Worm (Caenorhabditis elegans) whole organism, early embryonic: ENCODE results near the gene C16D9.3.

Source experiments
- B0310.2 ChIP-seq: sonication (generic microtip); optimal IDR thresholded peaks from 2 replicates; lab custom pipeline; 2016; ENCODE audit warnings: mild to moderate bottlenecking, missing genetic modification characterization, missing compliant biosample characterization
- F13C5.2 ChIP-seq: sonication (generic microtip); optimal IDR thresholded peaks from 2 replicates; lab custom pipeline; 2017; ENCODE audit warnings: mild to moderate bottlenecking, missing genetic modification characterization, inconsistent platforms, missing compliant biosample characterization
- ama-1 ChIP-seq: fragments of 150-350 bp; optimal IDR thresholded peaks from 2 replicates; lab custom pipeline; 2014
- ceh-13 ChIP-seq: fragments of 200-800 bp; sonication (Bioruptor generic); optimal IDR thresholded peaks from 2 replicates; lab custom pipeline; 2018; ENCODE audit warnings: mild to moderate bottlenecking, missing genetic modification characterization, missing compliant biosample characterization
- ets-7 ChIP-seq: sonication (generic microtip); optimal IDR thresholded peaks from 2 replicates; lab custom pipeline; 2016; ENCODE audit warnings: missing genotype, missing genetic modification characterization, missing compliant biosample characterization
- flt-1 ChIP-seq: fragments of 200-800 bp; sonication (Bioruptor generic); IDR thresholded peaks from 2 replicates; pipeline ENCODE4 v1.3.6; 2022; ENCODE audit warnings: missing genetic modification characterization, missing compliant biosample characterization
- hmbx-1 ChIP-seq: sonication (generic microtip); optimal IDR thresholded peaks from 2 replicates; lab custom pipeline; 2016; ENCODE audit warnings: mild to moderate bottlenecking, missing genetic modification characterization, missing compliant biosample characterization
- hmg-4 ChIP-seq: fragments of 200-800 bp; sonication (Bioruptor generic); optimal IDR thresholded peaks from 2 replicates; lab custom pipeline; 2018; ENCODE audit warnings: mild to moderate bottlenecking, missing genetic modification characterization, missing compliant biosample characterization
- hnd-1 ChIP-seq: sonication (generic microtip); optimal IDR thresholded peaks from 2 replicates; lab custom pipeline; 2016; ENCODE audit warnings: missing genetic modification characterization, missing compliant biosample characterization
- pes-1 ChIP-seq: fragments of 200-800 bp; sonication (Bioruptor generic); IDR thresholded peaks from 2 replicates; pipeline ENCODE4 v1.3.6; 2022; ENCODE audit warnings: missing genetic modification reagents, missing genetic modification characterization, missing compliant biosample characterization
- scrt-1 ChIP-seq: fragments of 200-800 bp; sonication (Bioruptor generic); IDR thresholded peaks from 2 replicates; pipeline ENCODE4 v1.3.6; 2022; ENCODE audit warnings: missing genetic modification characterization, missing compliant biosample characterization
- sea-1 ChIP-seq: fragments of 200-800 bp; sonication (Bioruptor generic); conservative IDR thresholded peaks from 2 replicates; pipeline ENCODE4 v1.3.6; 2022; ENCODE audit warnings: missing genetic modification characterization, missing compliant biosample characterization
- tbx-37 ChIP-seq: fragments of 200-800 bp; sonication (Bioruptor generic); conservative IDR thresholded peaks from 2 replicates; pipeline ENCODE4 v1.3.6; 2022; ENCODE audit warnings: missing genetic modification reagents, missing genetic modification characterization, missing compliant biosample characterization
- tra-4 ChIP-seq: sonication (generic microtip); optimal IDR thresholded peaks from 2 replicates; lab custom pipeline; 2017; ENCODE audit warnings: missing genetic modification characterization, missing compliant biosample characterization

- TF ChIP-seq ama-1: no peak
- no peak for TF ChIP-seq hmbx-1 (tag; lab: Kevin White, UChicago)
- TF ChIP-seq B0310.2 (tag; lab: Kevin White, UChicago): no peak
- no peak for TF ChIP-seq flt-1 (GFP tag; lab: Robert Waterston, UW)
- TF ChIP-seq hnd-1 (tag; lab: Kevin White, UChicago): no peak
- no peak for TF ChIP-seq pes-1
- no peak for TF ChIP-seq F13C5.2 (tag; lab: Kevin White, UChicago)
- TF ChIP-seq ceh-13 (GFP tag; lab: Kevin White, UChicago): no peak
- no peak for TF ChIP-seq ets-7 (tag; lab: Kevin White, UChicago)
- TF ChIP-seq hmg-4 (GFP tag; lab: Kevin White, UChicago): no peak
- TF ChIP-seq tbx-37 (GFP tag; lab: Robert Waterston, UW): no peak
- no peak for TF ChIP-seq scrt-1
- TF ChIP-seq tra-4 (tag; lab: Kevin White, UChicago): no peak
- no peak for TF ChIP-seq sea-1 (GFP tag; lab: Robert Waterston, UW)
Measured at ce11 chrV:8190430-8190829, 49.4 kb downstream of the C16D9.3 start, which contains the start of gene F20D6.1.
